Worm (Caenorhabditis elegans) whole organism, late embryonic: Measurements from ENCODE around the gene fbxc-23.

Source experiments
- C38D4.7 ChIP-seq: fragments of 200-800 bp; sonication (Bioruptor generic); optimal IDR thresholded peaks from 2 replicates; lab custom pipeline; 2018; ENCODE audit warnings: mild to moderate bottlenecking, missing genetic modification characterization, moderate library complexity, missing compliant biosample characterization
- ahr-1 ChIP-seq: sonication (generic microtip); optimal IDR thresholded peaks from 2 replicates; lab custom pipeline; 2016; ENCODE audit warnings: missing genetic modification characterization, missing compliant biosample characterization
- ceh-30 ChIP-seq: fragments of 150-350 bp; optimal IDR thresholded peaks from 2 replicates; lab custom pipeline; 2014; ENCODE audit warnings: missing biosample characterization, missing genetic modification characterization
- ceh-48 ChIP-seq: sonication (generic microtip); optimal IDR thresholded peaks from 2 replicates; lab custom pipeline; 2016; ENCODE audit warnings: missing genetic modification characterization, inconsistent platforms, missing compliant biosample characterization
- ceh-9 ChIP-seq: sonication (generic microtip); optimal IDR thresholded peaks from 2 replicates; lab custom pipeline; 2016; ENCODE audit warnings: mild to moderate bottlenecking, missing genetic modification characterization, inconsistent platforms, missing compliant biosample characterization
- che-1 ChIP-seq: sonication (generic microtip); optimal IDR thresholded peaks from 2 replicates; lab custom pipeline; 2016; ENCODE audit warnings: mild to moderate bottlenecking, missing genetic modification characterization, missing compliant biosample characterization
- elt-2 ChIP-seq: sonication (generic microtip); optimal IDR thresholded peaks from 2 replicates; lab custom pipeline; 2016; ENCODE audit warnings: missing genetic modification reagents, missing genetic modification characterization, missing compliant biosample characterization
- fkh-10 ChIP-seq: fragments of 150-350 bp; optimal IDR thresholded peaks from 2 replicates; lab custom pipeline; 2014; ENCODE audit warnings: missing biosample characterization, missing genetic modification reagents, missing genetic modification characterization
- lin-11 ChIP-seq: fragments of 200-800 bp; sonication (Bioruptor generic); optimal IDR thresholded peaks from 2 replicates; lab custom pipeline; 2018; ENCODE audit warnings: mild to moderate bottlenecking, missing genetic modification characterization, missing compliant biosample characterization
- nhr-11 ChIP-seq: fragments of 150-350 bp; optimal IDR thresholded peaks from 2 replicates; lab custom pipeline; 2014; ENCODE audit warnings: missing biosample characterization, missing genetic modification characterization
- pag-3 ChIP-seq: sonication (generic microtip); optimal IDR thresholded peaks from 2 replicates; lab custom pipeline; 2016; ENCODE audit warnings: missing compliant biosample characterization, missing genetic modification characterization, borderline replicate concordance
- pha-2 ChIP-seq: sonication (generic microtip); optimal IDR thresholded peaks from 2 replicates; lab custom pipeline; 2017; ENCODE audit warnings: mild to moderate bottlenecking, missing genetic modification characterization, missing compliant biosample characterization
- sox-4 ChIP-seq: sonication (generic microtip); optimal IDR thresholded peaks from 2 replicates; lab custom pipeline; 2017; ENCODE audit warnings: mild to moderate bottlenecking, missing genetic modification characterization, inconsistent platforms, missing compliant biosample characterization

ce11 chrII:13575018-13575948 lies 21.1 kb downstream of the fbxc-23 start, which contains the start of the genes mrpl-37 and lin-38:
- no peak for TF ChIP-seq ahr-1 (tag; lab: Kevin White, UChicago)
- TF ChIP-seq che-1 (tag; lab: Kevin White, UChicago) = no peak
- TF ChIP-seq sox-4 (tag; lab: Kevin White, UChicago) = no peak
- no peak for TF ChIP-seq fkh-10
- no peak for TF ChIP-seq lin-11 (tag; lab: Kevin White, UChicago)
- no peak for TF ChIP-seq nhr-11
- TF ChIP-seq C38D4.7 (GFP tag; lab: Kevin White, UChicago) = no peak
- TF ChIP-seq ceh-30 (tag; lab: Kevin White, UChicago) = no peak
- no peak for TF ChIP-seq elt-2 (tag; lab: Kevin White, UChicago)
- no peak for TF ChIP-seq pha-2 (tag; lab: Kevin White, UChicago)
- TF ChIP-seq ceh-48 (tag; lab: Kevin White, UChicago) = peak; percentile 69
- no peak for TF ChIP-seq ceh-9 (tag; lab: Kevin White, UChicago)
- TF ChIP-seq pag-3 (tag; lab: Kevin White, UChicago) = no peak
